Worm (Caenorhabditis elegans): Measurements from ENCODE around the gene T05C12.9.

T05C12.9 gene

ce11 chrII:8224623-8225022, 31.6 kb upstream of the T05C12.9 start:
- TF ChIP-seq aly-1 (tag; optimal IDR thresholded peaks at IDR 0.05), result no peak
- no peak for TF ChIP-seq ets-7 (tag; optimal IDR thresholded peaks at IDR 0.05)
- TF ChIP-seq ceh-36 (tag; optimal IDR thresholded peaks at IDR 0.05), result no peak
- TF ChIP-seq tbx-11 (GFP tag; IDR thresholded peaks at IDR 0.05), result no peak
- no peak for TF ChIP-seq hnd-1 (tag; optimal IDR thresholded peaks at IDR 0.05)
- TF ChIP-seq sea-1 (GFP tag; conservative IDR thresholded peaks at IDR 0.05), result no peak

- TF ChIP-seq tbx-37 (GFP tag; conservative IDR thresholded peaks at IDR 0.05), result no peak
- TF ChIP-seq sea-1 (GFP tag; conservative IDR thresholded peaks at IDR 0.05), result no peak
- no peak for TF ChIP-seq aly-1 (tag; optimal IDR thresholded peaks at IDR 0.05)
- no peak for TF ChIP-seq hmbx-1 (tag; optimal IDR thresholded peaks at IDR 0.05)
- TF ChIP-seq hmg-4 (GFP tag; optimal IDR thresholded peaks at IDR 0.05), result no peak
- no peak for TF ChIP-seq ceh-13 (GFP tag; optimal IDR thresholded peaks at IDR 0.05)
- no peak for TF ChIP-seq B0310.2 (tag; optimal IDR thresholded peaks at IDR 0.05)
- no peak for TF ChIP-seq flt-1 (GFP tag; IDR thresholded peaks at IDR 0.05)
- TF ChIP-seq hnd-1 (tag; optimal IDR thresholded peaks at IDR 0.05), result no peak
Observed at ce11 chrII:8223945-8224344, 30.9 kb upstream of the T05C12.9 start.

ce11 chrII:8223422-8223821, 30.4 kb upstream of the T05C12.9 start:
- no peak for TF ChIP-seq F13C5.2 (tag; optimal IDR thresholded peaks at IDR 0.05)
- TF ChIP-seq hmg-4 (GFP tag; optimal IDR thresholded peaks at IDR 0.05), result peak; percentile 16

- TF ChIP-seq B0310.2 (tag; optimal IDR thresholded peaks at IDR 0.05), result no peak
- no peak for TF ChIP-seq ceh-36 (tag; optimal IDR thresholded peaks at IDR 0.05)
- TF ChIP-seq scrt-1 (GFP tag; IDR thresholded peaks at IDR 0.05), result no peak
- TF ChIP-seq hmbx-1 (tag; optimal IDR thresholded peaks at IDR 0.05), result no peak
- peak; percentile 80 for TF ChIP-seq ama-1 (optimal IDR thresholded peaks at IDR 0.05)
- TF ChIP-seq tbx-11 (GFP tag; IDR thresholded peaks at IDR 0.05), result no peak
- TF ChIP-seq pes-1 (GFP tag; IDR thresholded peaks at IDR 0.05), result no peak
- TF ChIP-seq sea-1 (GFP tag; conservative IDR thresholded peaks at IDR 0.05), result 0 out of 2 replicates have a peak, but pooled peaks have one; percentile 55
- 0 out of 2 replicates have a peak, but pooled peaks have one; percentile 34 for TF ChIP-seq flt-1 (GFP tag; IDR thresholded peaks at IDR 0.05)
- no peak for TF ChIP-seq tra-4 (tag; optimal IDR thresholded peaks at IDR 0.05)
- TF ChIP-seq hmg-4 (GFP tag; optimal IDR thresholded peaks at IDR 0.05), result peak; percentile 61
- TF ChIP-seq tbx-37 (GFP tag; conservative IDR thresholded peaks at IDR 0.05), result no peak
- TF ChIP-seq hnd-1 (tag; optimal IDR thresholded peaks at IDR 0.05), result no peak
- no peak for TF ChIP-seq aly-1 (tag; optimal IDR thresholded peaks at IDR 0.05)
- no peak for TF ChIP-seq ets-7 (tag; optimal IDR thresholded peaks at IDR 0.05)
- no peak for TF ChIP-seq ceh-13 (GFP tag; optimal IDR thresholded peaks at IDR 0.05)
- TF ChIP-seq F13C5.2 (tag; optimal IDR thresholded peaks at IDR 0.05), result no peak
Observed at ce11 chrII:8222309-8223065, 29.5 kb upstream of the T05C12.9 start, which contains the start of gene dab-1. Gene dab-1, plus strand, starts transcription at chrII:8222386.

ce11 chrII:8220267-8220666, 27.2 kb upstream of the T05C12.9 start:
- TF ChIP-seq ceh-36 (tag; optimal IDR thresholded peaks at IDR 0.05) (no peak), scrt-1 (GFP tag; IDR thresholded peaks at IDR 0.05) (no peak), ama-1 (optimal IDR thresholded peaks at IDR 0.05) (no peak), hmg-4 (GFP tag; optimal IDR thresholded peaks at IDR 0.05) (no peak), pes-1 (GFP tag; IDR thresholded peaks at IDR 0.05) (no peak), aly-1 (tag; optimal IDR thresholded peaks at IDR 0.05) (no peak), tbx-37 (GFP tag; conservative IDR thresholded peaks at IDR 0.05) (no peak), hmbx-1 (tag; optimal IDR thresholded peaks at IDR 0.05) (no peak), tra-4 (tag; optimal IDR thresholded peaks at IDR 0.05) (no peak), sea-1 (GFP tag; conservative IDR thresholded peaks at IDR 0.05) (no peak), ceh-13 (GFP tag; optimal IDR thresholded peaks at IDR 0.05) (no peak), ets-7 (tag; optimal IDR thresholded peaks at IDR 0.05) (no peak), B0310.2 (tag; optimal IDR thresholded peaks at IDR 0.05) (no peak), F13C5.2 (tag; optimal IDR thresholded peaks at IDR 0.05) (no peak)

- TF ChIP-seq pes-1 (GFP tag; IDR thresholded peaks at IDR 0.05), result no peak
- no peak for TF ChIP-seq hmg-4 (GFP tag; optimal IDR thresholded peaks at IDR 0.05)
- no peak for TF ChIP-seq F13C5.2 (tag; optimal IDR thresholded peaks at IDR 0.05)
- TF ChIP-seq hnd-1 (tag; optimal IDR thresholded peaks at IDR 0.05), result no peak
- no peak for TF ChIP-seq hmbx-1 (tag; optimal IDR thresholded peaks at IDR 0.05)
- no peak for TF ChIP-seq aly-1 (tag; optimal IDR thresholded peaks at IDR 0.05)
- TF ChIP-seq flt-1 (GFP tag; IDR thresholded peaks at IDR 0.05), result no peak
- no peak for TF ChIP-seq tbx-11 (GFP tag; IDR thresholded peaks at IDR 0.05)
- no peak for TF ChIP-seq ama-1 (optimal IDR thresholded peaks at IDR 0.05)
- TF ChIP-seq tra-4 (tag; optimal IDR thresholded peaks at IDR 0.05), result no peak
- no peak for TF ChIP-seq ceh-13 (GFP tag; optimal IDR thresholded peaks at IDR 0.05)
- TF ChIP-seq ceh-36 (tag; optimal IDR thresholded peaks at IDR 0.05), result no peak
- no peak for TF ChIP-seq scrt-1 (GFP tag; IDR thresholded peaks at IDR 0.05)
- no peak for TF ChIP-seq B0310.2 (tag; optimal IDR thresholded peaks at IDR 0.05)
- no peak for TF ChIP-seq tbx-37 (GFP tag; conservative IDR thresholded peaks at IDR 0.05)
- TF ChIP-seq ets-7 (tag; optimal IDR thresholded peaks at IDR 0.05), result no peak
Observed at ce11 chrII:8218266-8218665, 25.2 kb upstream of the T05C12.9 start.

- TF ChIP-seq hmbx-1 (tag; optimal IDR thresholded peaks at IDR 0.05), result no peak
- no peak for TF ChIP-seq tra-4 (tag; optimal IDR thresholded peaks at IDR 0.05)
Observed at ce11 chrII:8216922-8217321, 23.9 kb upstream of the T05C12.9 start, which contains the start of gene ifg-1. Gene ifg-1, plus strand, starts transcription at chrII:8217222.

- TF ChIP-seq hmbx-1 (tag; optimal IDR thresholded peaks at IDR 0.05) (no peak), aly-1 (tag; optimal IDR thresholded peaks at IDR 0.05) (no peak), scrt-1 (GFP tag; IDR thresholded peaks at IDR 0.05) (no peak), F13C5.2 (tag; optimal IDR thresholded peaks at IDR 0.05) (no peak), B0310.2 (tag; optimal IDR thresholded peaks at IDR 0.05) (no peak), ets-7 (tag; optimal IDR thresholded peaks at IDR 0.05) (no peak)
Observed at ce11 chrII:8216433-8216832, 23.4 kb upstream of the T05C12.9 start, which contains the start of gene M110.3. Gene M110.3, minus strand, starts transcription at chrII:8216616.

Data from whole organism, early embryonic.